Fruit fly (Drosophila melanogaster) ovary, adult (tissue): ENCODE data around the gene Rtca.

Experiments used
- CG17801 ChIP-seq: fragments of 200-800 bp; optimal IDR thresholded peaks from 2 replicates; lab custom pipeline; 2019; ENCODE audit warnings: missing biosample characterization, mild to moderate bottlenecking, missing genetic modification characterization, moderate library complexity; ENCODE audit not compliant: partially characterized antibody

Rtca gene

dm6 chrX:2080367-2080927 is 8.2 kb downstream of the Rtca start, which contains the start of the genes CG16903 and Unc-76:
CG16903 (minus strand) TSS chrX:2080405.
Unc-76 (plus strand) TSS chrX:2080610.
- peak; percentile 88 for TF ChIP-seq CG17801 (GFP tag; lab: Kevin White, UChicago)

- TF ChIP-seq CG17801 (GFP tag; lab: Kevin White, UChicago) = no peak
Observed at dm6 chrX:2081848-2082365, 9.7 kb downstream of the Rtca start.

- TF ChIP-seq CG17801 (GFP tag; lab: Kevin White, UChicago) = peak; percentile 81
Observed at dm6 chrX:2083109-2083508, 10.9 kb downstream of the Rtca start.

- peak; percentile 48 for TF ChIP-seq CG17801 (GFP tag; lab: Kevin White, UChicago)
Observed at dm6 chrX:2083678-2084162, 11.5 kb downstream of the Rtca start.

- no peak for TF ChIP-seq CG17801 (GFP tag; lab: Kevin White, UChicago)
Observed at dm6 chrX:2087501-2087900, 15.3 kb downstream of the Rtca start.

- TF ChIP-seq CG17801 (GFP tag; lab: Kevin White, UChicago) = no peak
Observed at dm6 chrX:2088798-2089197, 16.6 kb downstream of the Rtca start.

dm6 chrX:2089812-2090211 is 17.6 kb downstream of the Rtca start:
- no peak for TF ChIP-seq CG17801 (GFP tag; lab: Kevin White, UChicago)

dm6 chrX:2094072-2094761 is 22.0 kb downstream of the Rtca start, which contains the start of gene csw:
csw (plus strand) TSS chrX:2094234.
- TF ChIP-seq CG17801 (GFP tag; lab: Kevin White, UChicago) = peak; percentile 93

dm6 chrX:2096341-2096740 is 24.1 kb downstream of the Rtca start:
- TF ChIP-seq CG17801 (GFP tag; lab: Kevin White, UChicago) = no peak

- TF ChIP-seq CG17801 (GFP tag; lab: Kevin White, UChicago) = no peak
Observed at dm6 chrX:2098267-2098666, 26.1 kb downstream of the Rtca start.

- TF ChIP-seq CG17801 (GFP tag; lab: Kevin White, UChicago) = no peak
Observed at dm6 chrX:2103859-2104258, 31.6 kb downstream of the Rtca start.

dm6 chrX:2104365-2104764 is 32.2 kb downstream of the Rtca start:
- TF ChIP-seq CG17801 (GFP tag; lab: Kevin White, UChicago) = no peak

dm6 chrX:2106367-2106766 is 34.2 kb downstream of the Rtca start:
- no peak for TF ChIP-seq CG17801 (GFP tag; lab: Kevin White, UChicago)

dm6 chrX:2107782-2108409 is 35.7 kb downstream of the Rtca start:
- TF ChIP-seq CG17801 (GFP tag; lab: Kevin White, UChicago) = peak; percentile 90

dm6 chrX:2108639-2109038 is 36.4 kb downstream of the Rtca start:
- peak; percentile 15 for TF ChIP-seq CG17801 (GFP tag; lab: Kevin White, UChicago)
